Worm (Caenorhabditis elegans) whole organism, late embryonic: ENCODE measurements around the gene col-145.

ENCODE experiments used
- pqm-1 ChIP-seq: sonication (generic microtip); optimal IDR thresholded peaks from 2 replicates; lab custom pipeline; 2016; ENCODE audit warnings: missing genetic modification characterization, missing compliant biosample characterization
- unc-55 ChIP-seq: sonication (generic microtip); optimal IDR thresholded peaks from 2 replicates; lab custom pipeline; 2017; ENCODE audit warnings: missing biosample characterization, missing genetic modification reagents, missing genetic modification characterization

DNA sequence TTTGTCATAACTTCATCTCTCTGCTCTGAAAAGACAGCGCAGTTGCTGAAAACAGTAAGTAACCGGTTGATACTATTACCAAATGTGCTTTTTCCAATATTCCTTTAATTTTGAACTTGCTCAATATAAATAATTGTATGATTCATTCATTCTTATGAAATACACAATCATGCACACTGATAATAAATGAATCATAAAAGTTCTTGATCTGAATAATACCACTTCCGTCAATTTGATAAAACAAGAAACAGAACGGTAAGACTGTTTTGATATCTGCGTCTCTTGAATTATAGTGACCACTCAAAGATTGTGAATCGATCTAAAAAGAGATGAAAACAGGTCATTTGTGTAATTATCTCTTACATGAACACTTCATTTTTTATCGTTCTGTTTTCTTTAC is 36.5 kb downstream of the col-145 start, which contains the start of gene F21C10.4:
- no peak for TF ChIP-seq pqm-1 (tag; lab: Kevin White, UChicago)
- no peak for TF ChIP-seq unc-55
